Worm (Caenorhabditis elegans): ENCODE results near the gene twk-26.

- TF ChIP-seq ets-5 (GFP tag; IDR thresholded peaks at IDR 0.05), result no peak
- no peak for TF ChIP-seq pag-3 (tag; optimal IDR thresholded peaks at IDR 0.05; ENCODE audit: borderline replicate concordance, insufficient read depth)
- no peak for TF ChIP-seq elt-3 (tag; optimal IDR thresholded peaks at IDR 0.05)
- no peak for TF ChIP-seq nhr-47 (tag; optimal IDR thresholded peaks at IDR 0.05)
- no peak for TF ChIP-seq F16B12.6 (tag; optimal IDR thresholded peaks at IDR 0.05)
- no peak for TF ChIP-seq fkh-10 (GFP tag; optimal IDR thresholded peaks at IDR 0.05)
Measured at ce11 chrX:3092460-3092859, 37.8 kb upstream of the twk-26 start.
